Fruit fly (Drosophila melanogaster) whole organism, embryonic: Measurements from ENCODE around the gene Tsp97E.
A peak's percentile ranks its signal among the peaks of the same experiment; 100 is the strongest.

Experiments used
- Adf1 ChIP-seq: fragments of 200-800 bp; sonication (Bioruptor generic); IDR thresholded peaks from 2 replicates; pipeline ENCODE4 v1.3.6; 2022; ENCODE audit warnings: missing biosample characterization, missing genetic modification characterization
- Asciz ChIP-seq: fragments of 200-800 bp; sonication (Bioruptor generic); optimal IDR thresholded peaks from 2 replicates; lab custom pipeline; 2017; ENCODE audit warnings: missing biosample characterization, mild to moderate bottlenecking, missing genetic modification characterization, missing genetic modification reagents
- CG11093 ChIP-seq: fragments of 200-800 bp; sonication (Bioruptor generic); IDR thresholded peaks from 3 replicates; pipeline ENCODE4 v1.3.6; 2022; ENCODE audit warnings: missing biosample characterization, missing genetic modification characterization
- CG11398 ChIP-seq: fragments of 200-800 bp; sonication (Bioruptor generic); optimal IDR thresholded peaks from 2 replicates; lab custom pipeline; 2016; ENCODE audit warnings: missing biosample characterization, missing genetic modification characterization
- CG13296 ChIP-seq: fragments of 200-800 bp; sonication (Bioruptor generic); optimal IDR thresholded peaks from 3 replicates; lab custom pipeline; 2018; ENCODE audit warnings: missing biosample characterization, mild to moderate bottlenecking, missing genetic modification characterization
- CG1529 ChIP-seq: fragments of 200-800 bp; sonication (Bioruptor generic); optimal IDR thresholded peaks from 3 replicates; lab custom pipeline; 2018; ENCODE audit warnings: missing biosample characterization, missing genetic modification characterization
- CG15514 ChIP-seq: fragments of 200-800 bp; sonication (Bioruptor generic); optimal IDR thresholded peaks from 3 replicates; lab custom pipeline; 2017; ENCODE audit warnings: missing biosample characterization, missing genetic modification characterization, mild to moderate bottlenecking, moderate library complexity, missing genetic modification reagents
- CG18262 ChIP-seq: fragments of 200-800 bp; optimal IDR thresholded peaks from 3 replicates; lab custom pipeline; 2019; ENCODE audit warnings: missing biosample characterization, mild to moderate bottlenecking, missing genetic modification characterization, moderate library complexity
- CG18619 ChIP-seq: fragments of 200-800 bp; sonication (Bioruptor generic); optimal IDR thresholded peaks from 3 replicates; lab custom pipeline; 2017; ENCODE audit warnings: missing biosample characterization, mild to moderate bottlenecking, missing genetic modification characterization
- CG2202 ChIP-seq: fragments of 200-800 bp; sonication (Bioruptor generic); optimal IDR thresholded peaks from 2 replicates; lab custom pipeline; 2018; ENCODE audit warnings: missing biosample characterization, mild to moderate bottlenecking, missing genetic modification characterization
- CG31441 ChIP-seq: fragments of 200-800 bp; sonication (Bioruptor generic); IDR thresholded peaks from 2 replicates; pipeline ENCODE4 v1.3.6; 2022; ENCODE audit warnings: missing biosample characterization, missing genetic modification characterization
- CG32767 ChIP-seq: fragments of 200-800 bp; sonication (Bioruptor generic); IDR thresholded peaks from 2 replicates; pipeline ENCODE4 v1.3.6; 2022; ENCODE audit warnings: missing biosample characterization, missing genetic modification characterization
- CG33213 ChIP-seq: fragments of 200-800 bp; sonication (Bioruptor generic); optimal IDR thresholded peaks from 3 replicates; lab custom pipeline; 2016; ENCODE audit warnings: missing biosample characterization, missing genetic modification characterization
- CG3847 ChIP-seq: fragments of 200-800 bp; sonication (Bioruptor generic); IDR thresholded peaks from 2 replicates; pipeline ENCODE4 v1.3.6; 2022; ENCODE audit warnings: missing biosample characterization, missing genetic modification characterization
- CG4730 ChIP-seq: fragments of 200-800 bp; sonication (Bioruptor generic); IDR thresholded peaks from 2 replicates; pipeline ENCODE4 v1.3.6; 2022; ENCODE audit warnings: missing biosample characterization, missing genetic modification characterization
- CG6765 ChIP-seq: fragments of 200-800 bp; sonication (Bioruptor generic); optimal IDR thresholded peaks from 3 replicates; lab custom pipeline; 2017; ENCODE audit warnings: missing biosample characterization, mild to moderate bottlenecking, missing genetic modification characterization
- CG6813 ChIP-seq: fragments of 200-800 bp; sonication (Bioruptor generic); optimal IDR thresholded peaks from 2 replicates; lab custom pipeline; 2017; ENCODE audit warnings: missing biosample characterization, missing genetic modification characterization, mild to moderate bottlenecking, moderate library complexity, missing genetic modification reagents
- CG7271 ChIP-seq: fragments of 200-800 bp; sonication (Bioruptor generic); optimal IDR thresholded peaks from 2 replicates; lab custom pipeline; 2018; ENCODE audit warnings: missing biosample characterization, mild to moderate bottlenecking, missing genetic modification characterization, moderate library complexity
- CG7963 ChIP-seq: fragments of 200-800 bp; sonication (Bioruptor generic); IDR thresholded peaks from 3 replicates; pipeline ENCODE4 v1.3.6; 2022; ENCODE audit warnings: missing biosample characterization, missing genetic modification characterization; ENCODE audit not compliant: partially characterized antibody
- CG9797 ChIP-seq: fragments of 200-800 bp; sonication (Bioruptor generic); optimal IDR thresholded peaks from 3 replicates; lab custom pipeline; 2018; ENCODE audit warnings: missing biosample characterization, mild to moderate bottlenecking, missing genetic modification characterization
- CkIIα-i1 ChIP-seq: fragments of 200-800 bp; sonication (Bioruptor generic); IDR thresholded peaks from 2 replicates; pipeline ENCODE4 v1.3.6; 2022; ENCODE audit warnings: missing biosample characterization, missing genetic modification characterization
- D19A ChIP-seq: fragments of 200-800 bp; optimal IDR thresholded peaks from 3 replicates; lab custom pipeline; 2019; ENCODE audit warnings: missing biosample characterization, mild to moderate bottlenecking, missing genetic modification characterization, moderate library complexity
- Dek ChIP-seq: fragments of 200-800 bp; sonication (Bioruptor generic); optimal IDR thresholded peaks from 3 replicates; lab custom pipeline; 2019; ENCODE audit warnings: missing biosample characterization, mild to moderate bottlenecking, missing genetic modification characterization, moderate library complexity
- Dll ChIP-seq: fragments of 200-800 bp; sonication (Bioruptor generic); IDR thresholded peaks from 4 replicates; pipeline ENCODE4 v1.3.6; 2022; ENCODE audit warnings: missing biosample characterization, missing genetic modification characterization; ENCODE audit not compliant: partially characterized antibody
- Dp ChIP-seq: fragments of 200-800 bp; sonication (Bioruptor generic); optimal IDR thresholded peaks from 2 replicates; lab custom pipeline; 2018; ENCODE audit warnings: missing biosample characterization, mild to moderate bottlenecking, missing genetic modification characterization, moderate library complexity
- E2f1 ChIP-seq: fragments of 200-800 bp; sonication (Bioruptor generic); IDR thresholded peaks from 2 replicates; pipeline ENCODE4 v1.3.6; 2022; ENCODE audit warnings: missing biosample characterization, missing genetic modification characterization
- ERR ChIP-seq: fragments of 200-800 bp; sonication (Bioruptor generic); optimal IDR thresholded peaks from 2 replicates; lab custom pipeline; 2016; ENCODE audit warnings: missing biosample characterization, missing genetic modification characterization
- Gsc ChIP-seq: fragments of 200-800 bp; sonication (Bioruptor generic); IDR thresholded peaks from 2 replicates; pipeline ENCODE4 v1.3.6; 2022; ENCODE audit warnings: missing biosample characterization, missing genetic modification characterization
- HLHmδ ChIP-seq: fragments of 200-800 bp; sonication (Bioruptor generic); optimal IDR thresholded peaks from 2 replicates; lab custom pipeline; 2018; ENCODE audit warnings: missing biosample characterization, mild to moderate bottlenecking, missing genetic modification characterization, moderate library complexity
- Lpt ChIP-seq: fragments of >200 bp; optimal IDR thresholded peaks from 2 replicates; lab custom pipeline; 2018; ENCODE audit warnings: missing biosample characterization, missing genetic modification characterization
- Pdp1 ChIP-seq, 2 experiments: fragments of 200-800 bp; sonication (Bioruptor generic); optimal IDR thresholded peaks; 3 replicates each; lab custom pipeline; 2016; ENCODE audit warnings: missing biosample characterization in 2 of 2, missing genetic modification characterization in 2 of 2, mild to moderate bottlenecking in 1 of 2, moderate library complexity in 1 of 2
- Ravus ChIP-seq: fragments of 200-800 bp; sonication (Bioruptor generic); IDR thresholded peaks from 2 replicates; pipeline ENCODE4 v1.3.6; 2022; ENCODE audit warnings: missing biosample characterization, missing genetic modification characterization
- ase ChIP-seq: fragments of 200-800 bp; sonication (Bioruptor generic); IDR thresholded peaks from 3 replicates; pipeline ENCODE4 v1.3.6; 2022; ENCODE audit warnings: missing biosample characterization, missing genetic modification characterization
- bsh ChIP-seq, 2 experiments: fragments of 200-800 bp; sonication (Bioruptor generic); optimal IDR thresholded peaks; 2 replicates each; lab custom pipeline; 2017 to 2018; ENCODE audit warnings: mild to moderate bottlenecking in 2 of 2, missing biosample characterization in 2 of 2, missing genetic modification characterization in 2 of 2, moderate library complexity in 1 of 2
- caup ChIP-seq: fragments of 200-800 bp; sonication (Bioruptor generic); optimal IDR thresholded peaks from 3 replicates; lab custom pipeline; 2017; ENCODE audit warnings: missing biosample characterization, mild to moderate bottlenecking, missing genetic modification characterization, moderate library complexity; ENCODE audit not compliant: severe bottlenecking
- cg ChIP-seq: fragments of 200-800 bp; sonication (Bioruptor generic); optimal IDR thresholded peaks from 3 replicates; lab custom pipeline; 2019; ENCODE audit warnings: missing biosample characterization, mild to moderate bottlenecking, missing genetic modification characterization, moderate library complexity
- da ChIP-seq: fragments of 200-800 bp; sonication (Bioruptor generic); optimal IDR thresholded peaks from 2 replicates; lab custom pipeline; 2016; ENCODE audit warnings: missing biosample characterization, missing genetic modification characterization
- dmrt99B ChIP-seq: fragments of 200-800 bp; sonication (Bioruptor generic); optimal IDR thresholded peaks from 2 replicates; lab custom pipeline; 2018; ENCODE audit warnings: missing biosample characterization, mild to moderate bottlenecking, missing genetic modification characterization, moderate library complexity
- jing ChIP-seq: fragments of 200-800 bp; sonication (Bioruptor generic); optimal IDR thresholded peaks from 2 replicates; lab custom pipeline; 2018; ENCODE audit warnings: missing biosample characterization, mild to moderate bottlenecking, missing genetic modification characterization
- jumu ChIP-seq: fragments of 200-800 bp; sonication (Bioruptor generic); optimal IDR thresholded peaks from 3 replicates; lab custom pipeline; 2016; ENCODE audit warnings: missing biosample characterization, missing genetic modification characterization
- lbe ChIP-seq: fragments of 200-800 bp; sonication (Bioruptor generic); optimal IDR thresholded peaks from 2 replicates; lab custom pipeline; 2016; ENCODE audit warnings: missing biosample characterization, mild to moderate bottlenecking, missing genetic modification characterization
- nom ChIP-seq: fragments of 200-800 bp; sonication (Bioruptor generic); optimal IDR thresholded peaks from 2 replicates; lab custom pipeline; 2017; ENCODE audit warnings: missing biosample characterization, missing genetic modification characterization, mild to moderate bottlenecking, moderate library complexity, missing genetic modification reagents
- org-1 ChIP-seq: fragments of 200-800 bp; sonication (Bioruptor generic); optimal IDR thresholded peaks from 2 replicates; lab custom pipeline; 2017; ENCODE audit warnings: missing biosample characterization, missing genetic modification characterization
- pnt ChIP-seq: fragments of 200-800 bp; sonication (Bioruptor generic); optimal IDR thresholded peaks from 3 replicates; lab custom pipeline; 2016; ENCODE audit warnings: missing biosample characterization, missing genetic modification characterization
- pzg ChIP-seq: fragments of 200-800 bp; sonication (Bioruptor generic); optimal IDR thresholded peaks from 3 replicates; lab custom pipeline; 2018; ENCODE audit warnings: missing biosample characterization, mild to moderate bottlenecking, missing genetic modification characterization, moderate library complexity
- row ChIP-seq: fragments of 200-800 bp; sonication (Bioruptor generic); IDR thresholded peaks from 3 replicates; pipeline ENCODE4 v1.3.6; 2022; ENCODE audit warnings: missing biosample characterization, missing genetic modification characterization
- slou ChIP-seq: fragments of 200-800 bp; sonication (Bioruptor generic); optimal IDR thresholded peaks from 3 replicates; lab custom pipeline; 2016; ENCODE audit warnings: missing biosample characterization, missing genetic modification characterization
- unpg ChIP-seq: fragments of 200-800 bp; sonication (Bioruptor generic); optimal IDR thresholded peaks from 3 replicates; lab custom pipeline; 2018; ENCODE audit warnings: missing biosample characterization, mild to moderate bottlenecking, missing genetic modification characterization, moderate library complexity
- zen ChIP-seq: fragments of 200-800 bp; sonication (Bioruptor generic); optimal IDR thresholded peaks from 3 replicates; lab custom pipeline; 2018; ENCODE audit warnings: missing biosample characterization, mild to moderate bottlenecking, missing genetic modification characterization, moderate library complexity
- zfh1 ChIP-seq: fragments of 200-800 bp; sonication (Bioruptor generic); IDR thresholded peaks from 3 replicates; pipeline ENCODE4 v1.3.6; 2022; ENCODE audit warnings: missing biosample characterization, missing genetic modification characterization

Tsp97E gene

DNA sequence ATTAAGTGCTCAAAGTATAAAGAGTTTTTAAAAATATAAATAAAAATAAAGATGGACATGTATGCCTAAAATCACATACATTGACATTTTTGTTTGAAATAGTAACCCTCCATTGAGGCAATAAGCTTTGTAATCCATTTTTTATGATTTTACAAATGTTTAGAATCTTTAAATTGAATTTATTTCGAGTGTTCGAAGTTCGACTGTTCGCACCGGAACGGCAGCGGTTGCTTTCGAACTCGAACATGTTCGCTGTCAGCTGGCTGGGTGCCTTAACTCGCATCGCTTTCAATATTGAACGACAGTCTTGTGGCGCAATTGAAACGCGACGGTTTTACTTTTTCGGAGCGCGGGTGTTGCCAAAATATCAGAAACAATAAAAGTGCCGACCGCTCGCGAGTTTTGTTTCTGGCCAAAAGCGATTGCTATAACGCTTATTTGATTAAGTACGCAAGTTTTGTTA is 49.1 kb downstream of the Tsp97E start, which contains the start of gene CG46339 (continued):
- TF ChIP-seq CG7271 (tag; lab: Kevin White, UChicago), result no peak
- peak; percentile 87 for TF ChIP-seq CG6765 (GFP tag; lab: Kevin White, UChicago)
- TF ChIP-seq jing, result no peak
- TF ChIP-seq unpg (GFP tag; lab: Kevin White, UChicago), result peak; percentile 54
- TF ChIP-seq row (GFP tag; lab: Robert Waterston, UW), result peak; percentile 67
- peak; percentile 6 for TF ChIP-seq CG2202 (tag; lab: Kevin White, UChicago)
- TF ChIP-seq CG4730 (GFP tag; lab: Robert Waterston, UW), result no peak
- no peak for TF ChIP-seq Gsc (GFP tag; lab: Robert Waterston, UW)
- TF ChIP-seq dmrt99B (tag; lab: Kevin White, UChicago), result peak; percentile 60
- peak; percentile 25 for TF ChIP-seq Asciz (GFP tag; lab: Kevin White, UChicago)
- peak; percentile 94 for TF ChIP-seq caup (GFP tag; lab: Kevin White, UChicago)
- TF ChIP-seq CG11398, result peak; percentile 18
- 0 out of 4 replicates have a peak, but pooled peaks have one; percentile 37 for TF ChIP-seq Dll (GFP tag; lab: Robert Waterston, UW)
- TF ChIP-seq Lpt, result no peak
- no peak for TF ChIP-seq CG1529 (GFP tag; lab: Kevin White, UChicago)
- TF ChIP-seq CG31441 (GFP tag; lab: Robert Waterston, UW), result 0 out of 2 replicates have a peak, but pooled peaks have one; percentile 32
- no peak for TF ChIP-seq CG18619
- no peak for TF ChIP-seq jumu (GFP tag; lab: Kevin White, UChicago)
- no peak for TF ChIP-seq Ravus (GFP tag; lab: Robert Waterston, UW)
- TF ChIP-seq CG9797 (GFP tag; lab: Kevin White, UChicago), result no peak
- TF ChIP-seq slou (GFP tag; lab: Kevin White, UChicago), result no peak
- TF ChIP-seq nom (GFP tag; lab: Kevin White, UChicago), result peak; percentile 68
- TF ChIP-seq zfh1 (GFP tag; lab: Robert Waterston, UW), result no peak
- TF ChIP-seq CG3847 (GFP tag; lab: Robert Waterston, UW), result no peak
- TF ChIP-seq pzg, result peak; percentile 3
- peak; percentile 18 for TF ChIP-seq zen (tag; lab: Kevin White, UChicago)
- TF ChIP-seq cg (GFP tag; lab: Kevin White, UChicago), result no peak
- peak in 1 of 2 experiments; percentile 56 for TF ChIP-seq Pdp1 (GFP tag; optimal IDR thresholded peaks at IDR 0.05; lab: Kevin White, UChicago)
- TF ChIP-seq CG32767 (GFP tag; lab: Robert Waterston, UW), result no peak
- TF ChIP-seq CG11093 (GFP tag; lab: Robert Waterston, UW), result no peak
- TF ChIP-seq CG6813 (GFP tag; lab: Kevin White, UChicago), result peak; percentile 84
- TF ChIP-seq CG33213 (GFP tag; lab: Kevin White, UChicago), result peak; percentile 11
- TF ChIP-seq CG13296 (GFP tag; lab: Kevin White, UChicago), result peak; percentile 82
- peak; percentile 74 for TF ChIP-seq lbe (GFP tag; lab: Kevin White, UChicago)
- no peak for TF ChIP-seq Dp (GFP tag; lab: Kevin White, UChicago)
- TF ChIP-seq D19A (tag; lab: Kevin White, UChicago), result peak; percentile 30
- TF ChIP-seq ase (GFP tag; lab: Robert Waterston, UW), result no peak
- peak; percentile 36 for TF ChIP-seq Dek (tag; lab: Kevin White, UChicago)
- TF ChIP-seq da (GFP tag; lab: Kevin White, UChicago), result peak; percentile 15
- TF ChIP-seq CG18262 (tag; lab: Kevin White, UChicago), result peak; percentile 61
- peak; percentile 84 for TF ChIP-seq HLHmδ
- TF ChIP-seq CkIIα-i1 (GFP tag; lab: Robert Waterston, UW), result no peak
- peak; percentile 79 for TF ChIP-seq CG15514 (GFP tag; lab: Kevin White, UChicago)
- peak; percentile 32 for TF ChIP-seq org-1 (GFP tag; lab: Kevin White, UChicago)
- peak; percentile 63; the same call in 1 of the 2 replicates for TF ChIP-seq Adf1 (GFP tag; lab: Robert Waterston, UW)
- TF ChIP-seq ERR, result no peak
- no peak for TF ChIP-seq E2f1 (GFP tag; lab: Robert Waterston, UW)
- TF ChIP-seq pnt (GFP tag; lab: Kevin White, UChicago), result no peak
- TF ChIP-seq CG7963, result no peak
- peak in 1 of 2 experiments; percentile 43 for TF ChIP-seq bsh (GFP tag; optimal IDR thresholded peaks at IDR 0.05; lab: Kevin White, UChicago)
